Fruit fly (Drosophila melanogaster) whole organism, embryonic: ENCODE measurements around the gene br.

Source experiments
- Abd-B ChIP-seq: fragments of 200-800 bp; sonication (Bioruptor generic); optimal IDR thresholded peaks from 2 replicates; lab custom pipeline; 2018; ENCODE audit warnings: missing biosample characterization, mild to moderate bottlenecking, missing genetic modification characterization, moderate library complexity
- Antp ChIP-seq: fragments of 200-800 bp; sonication (Bioruptor generic); optimal IDR thresholded peaks from 3 replicates; lab custom pipeline; 2016; ENCODE audit warnings: missing biosample characterization, missing genetic modification characterization
- Blimp-1 ChIP-seq: fragments of 200-800 bp; sonication (Bioruptor generic); optimal IDR thresholded peaks from 3 replicates; lab custom pipeline; 2018; ENCODE audit warnings: missing biosample characterization, missing genetic modification characterization, mild to moderate bottlenecking, moderate library complexity, missing genetic modification reagents
- CG10147 ChIP-seq: fragments of 200-800 bp; sonication (Bioruptor generic); optimal IDR thresholded peaks from 2 replicates; lab custom pipeline; 2019; ENCODE audit warnings: missing biosample characterization, mild to moderate bottlenecking, missing genetic modification characterization, moderate library complexity
- CG10565 ChIP-seq: fragments of 200-800 bp; sonication (Bioruptor generic); optimal IDR thresholded peaks from 3 replicates; lab custom pipeline; 2016; ENCODE audit warnings: missing biosample characterization, mild to moderate bottlenecking, missing genetic modification characterization
- CG11696 ChIP-seq: fragments of 200-800 bp; sonication (Bioruptor generic); IDR thresholded peaks from 2 replicates; pipeline ENCODE4 v1.3.6; 2022; ENCODE audit warnings: missing biosample characterization, missing genetic modification characterization
- CG11723 ChIP-seq: fragments of 200-800 bp; sonication (Bioruptor generic); optimal IDR thresholded peaks from 2 replicates; lab custom pipeline; 2017; ENCODE audit warnings: missing biosample characterization, mild to moderate bottlenecking, missing genetic modification characterization
- CG13424 ChIP-seq: fragments of 200-800 bp; sonication (Bioruptor generic); optimal IDR thresholded peaks from 2 replicates; lab custom pipeline; 2019; ENCODE audit warnings: missing biosample characterization, mild to moderate bottlenecking, missing genetic modification characterization, moderate library complexity
- CG14860 ChIP-seq: fragments of 200-800 bp; sonication (Bioruptor generic); IDR thresholded peaks from 3 replicates; pipeline ENCODE4 v1.3.6; 2022; ENCODE audit warnings: missing biosample characterization, missing genetic modification characterization; ENCODE audit not compliant: partially characterized antibody
- CG18619 ChIP-seq: fragments of 200-800 bp; sonication (Bioruptor generic); optimal IDR thresholded peaks from 3 replicates; lab custom pipeline; 2017; ENCODE audit warnings: missing biosample characterization, mild to moderate bottlenecking, missing genetic modification characterization
- CG2116 ChIP-seq: fragments of 200-800 bp; sonication (Bioruptor generic); optimal IDR thresholded peaks from 3 replicates; lab custom pipeline; 2018; ENCODE audit warnings: missing biosample characterization, mild to moderate bottlenecking, missing genetic modification characterization
- CG33213 ChIP-seq: fragments of 200-800 bp; sonication (Bioruptor generic); optimal IDR thresholded peaks from 3 replicates; lab custom pipeline; 2016; ENCODE audit warnings: missing biosample characterization, missing genetic modification characterization
- CG4730 ChIP-seq: fragments of 200-800 bp; sonication (Bioruptor generic); IDR thresholded peaks from 2 replicates; pipeline ENCODE4 v1.3.6; 2022; ENCODE audit warnings: missing biosample characterization, missing genetic modification characterization
- CG6272 ChIP-seq: fragments of 200-800 bp; sonication (Bioruptor generic); IDR thresholded peaks from 2 replicates; pipeline ENCODE4 v1.3.6; 2022; ENCODE audit warnings: missing biosample characterization, missing genetic modification characterization
- CG7271 ChIP-seq: fragments of 200-800 bp; sonication (Bioruptor generic); optimal IDR thresholded peaks from 2 replicates; lab custom pipeline; 2018; ENCODE audit warnings: missing biosample characterization, mild to moderate bottlenecking, missing genetic modification characterization, moderate library complexity
- CG7987 ChIP-seq: fragments of 200-800 bp; sonication (Bioruptor generic); optimal IDR thresholded peaks from 2 replicates; lab custom pipeline; 2018; ENCODE audit warnings: missing biosample characterization, mild to moderate bottlenecking, missing genetic modification characterization, moderate library complexity
- CG8478 ChIP-seq: fragments of >200 bp; optimal IDR thresholded peaks from 2 replicates; lab custom pipeline; 2018
- CG9727 ChIP-seq: fragments of 200-800 bp; sonication (Bioruptor generic); optimal IDR thresholded peaks from 3 replicates; lab custom pipeline; 2017; ENCODE audit warnings: missing biosample characterization, mild to moderate bottlenecking, missing genetic modification characterization
- Fer1 ChIP-seq: fragments of 200-800 bp; sonication (Bioruptor generic); optimal IDR thresholded peaks from 2 replicates; lab custom pipeline; 2017; ENCODE audit warnings: missing biosample characterization, mild to moderate bottlenecking, missing genetic modification characterization
- Hr78 ChIP-seq, 2 experiments: fragments of 200-800 bp in 1 of 2; fragments of >200 bp in 1 of 2; sonication (Bioruptor generic) in 1 of 2; optimal IDR thresholded peaks; 2 replicates each; lab custom pipeline; 2017 to 2019; ENCODE audit warnings: missing biosample characterization in 2 of 2, missing genetic modification characterization in 2 of 2, mild to moderate bottlenecking in 1 of 2, moderate library complexity in 1 of 2
- Mad ChIP-seq: fragments of 200-800 bp; sonication (Bioruptor generic); optimal IDR thresholded peaks from 2 replicates; lab custom pipeline; 2016; ENCODE audit warnings: missing biosample characterization, missing genetic modification characterization
- Meics ChIP-seq: fragments of 200-800 bp; sonication (Bioruptor generic); optimal IDR thresholded peaks from 2 replicates; lab custom pipeline; 2017; ENCODE audit warnings: missing biosample characterization, mild to moderate bottlenecking, missing genetic modification characterization
- NC2β ChIP-seq: fragments of 200-800 bp; sonication (Bioruptor generic); optimal IDR thresholded peaks from 2 replicates; lab custom pipeline; 2016; ENCODE audit warnings: missing biosample characterization, missing genetic modification characterization
- Side ChIP-seq: fragments of 200-800 bp; sonication (Bioruptor generic); optimal IDR thresholded peaks from 2 replicates; lab custom pipeline; 2016; ENCODE audit warnings: missing biosample characterization, missing genetic modification characterization
- Xbp1 ChIP-seq: fragments of 200-800 bp; sonication (Bioruptor generic); optimal IDR thresholded peaks from 3 replicates; lab custom pipeline; 2016; ENCODE audit warnings: missing biosample characterization, mild to moderate bottlenecking, missing genetic modification characterization
- Xrp1 ChIP-seq: fragments of 200-800 bp; sonication (Bioruptor generic); IDR thresholded peaks from 2 replicates; pipeline ENCODE4 v1.3.6; 2022; ENCODE audit warnings: missing biosample characterization, missing genetic modification characterization
- ap ChIP-seq: fragments of 200-800 bp; sonication (Bioruptor generic); IDR thresholded peaks from 2 replicates; pipeline ENCODE4 v1.3.6; 2022; ENCODE audit warnings: missing biosample characterization, missing genetic modification characterization
- br ChIP-seq: fragments of >200 bp; optimal IDR thresholded peaks from 2 replicates; lab custom pipeline; 2017
- cwo ChIP-seq: fragments of 200-800 bp; sonication (Bioruptor generic); optimal IDR thresholded peaks from 3 replicates; lab custom pipeline; 2017; ENCODE audit warnings: missing biosample characterization, missing genetic modification characterization, mild to moderate bottlenecking, moderate library complexity, missing genetic modification reagents
- disco-r ChIP-seq: fragments of 200-800 bp; sonication (Bioruptor generic); optimal IDR thresholded peaks from 2 replicates; lab custom pipeline; 2016; ENCODE audit warnings: missing biosample characterization, missing genetic modification characterization
- emc ChIP-seq: fragments of 200-800 bp; sonication (Bioruptor generic); optimal IDR thresholded peaks from 2 replicates; lab custom pipeline; 2016; ENCODE audit warnings: missing biosample characterization, missing genetic modification characterization
- en ChIP-seq: fragments of 200-800 bp; sonication (Bioruptor generic); optimal IDR thresholded peaks from 2 replicates; lab custom pipeline; 2016; ENCODE audit warnings: missing biosample characterization, missing genetic modification characterization
- eve ChIP-seq, 2 experiments: fragments of >200 bp; optimal IDR thresholded peaks; 2 replicates each; lab custom pipeline; 2017; ENCODE audit warnings: missing biosample characterization in 2 of 2, missing genetic modification characterization in 2 of 2
- eyg ChIP-seq: fragments of 200-800 bp; sonication (Bioruptor generic); optimal IDR thresholded peaks from 3 replicates; lab custom pipeline; 2016; ENCODE audit warnings: missing biosample characterization, missing genetic modification characterization
- ftz-f1 ChIP-seq: fragments of 200-800 bp; sonication (Bioruptor generic); optimal IDR thresholded peaks from 2 replicates; lab custom pipeline; 2016; ENCODE audit warnings: missing biosample characterization, missing genetic modification characterization
- gcm2 ChIP-seq: fragments of 200-800 bp; sonication (Bioruptor generic); optimal IDR thresholded peaks from 2 replicates; lab custom pipeline; 2016; ENCODE audit warnings: missing biosample characterization, missing genetic modification characterization
- hth ChIP-seq: fragments of >200 bp; optimal IDR thresholded peaks from 2 replicates; lab custom pipeline; 2017; ENCODE audit warnings: inconsistent platforms
- kah ChIP-seq: fragments of 200-800 bp; sonication (Bioruptor generic); optimal IDR thresholded peaks from 2 replicates; lab custom pipeline; 2018; ENCODE audit warnings: missing biosample characterization, mild to moderate bottlenecking, missing genetic modification characterization
- p53 ChIP-seq: fragments of 200-800 bp; sonication (Bioruptor generic); optimal IDR thresholded peaks from 2 replicates; lab custom pipeline; 2016; ENCODE audit warnings: missing biosample characterization, missing genetic modification characterization
- psq ChIP-seq: fragments of 200-800 bp; sonication (Bioruptor generic); optimal IDR thresholded peaks from 2 replicates; lab custom pipeline; 2017; ENCODE audit warnings: missing biosample characterization, missing genetic modification characterization
- pzg ChIP-seq: fragments of 200-800 bp; sonication (Bioruptor generic); optimal IDR thresholded peaks from 3 replicates; lab custom pipeline; 2018; ENCODE audit warnings: missing biosample characterization, mild to moderate bottlenecking, missing genetic modification characterization, moderate library complexity
- row ChIP-seq: fragments of 200-800 bp; sonication (Bioruptor generic); IDR thresholded peaks from 3 replicates; pipeline ENCODE4 v1.3.6; 2022; ENCODE audit warnings: missing biosample characterization, missing genetic modification characterization
- sc ChIP-seq, 3 experiments: fragments of >200 bp in 2 of 3; fragments of 200-800 bp in 1 of 3; sonication (Bioruptor generic) in 1 of 3; optimal IDR thresholded peaks; 2 replicates in 2 of 3; 3 replicates in 1 of 3; lab custom pipeline; 2017; ENCODE audit warnings: mild to moderate bottlenecking in 1 of 3, missing biosample characterization in 1 of 3, missing genetic modification characterization in 1 of 3, missing genetic modification reagents in 1 of 3
- schlank ChIP-seq: fragments of 200-800 bp; sonication (Bioruptor generic); optimal IDR thresholded peaks from 2 replicates; lab custom pipeline; 2018; ENCODE audit warnings: missing biosample characterization, mild to moderate bottlenecking, missing genetic modification characterization
- stc ChIP-seq: fragments of 200-800 bp; sonication (Bioruptor generic); IDR thresholded peaks from 2 replicates; pipeline ENCODE4 v1.3.6; 2022; ENCODE audit warnings: missing biosample characterization, missing genetic modification characterization
- tio ChIP-seq: fragments of 200-800 bp; sonication (Bioruptor generic); optimal IDR thresholded peaks from 2 replicates; lab custom pipeline; 2017; ENCODE audit warnings: missing biosample characterization, missing genetic modification characterization, inconsistent platforms
- ttk ChIP-seq: fragments of 200-800 bp; sonication (Bioruptor generic); IDR thresholded peaks from 2 replicates; pipeline ENCODE4 v2.1.2; 2022; ENCODE audit warnings: missing biosample characterization, missing genetic modification characterization
- wek ChIP-seq: fragments of 200-800 bp; sonication (Bioruptor generic); optimal IDR thresholded peaks from 3 replicates; lab custom pipeline; 2018; ENCODE audit warnings: missing biosample characterization, mild to moderate bottlenecking, missing genetic modification characterization, moderate library complexity

br gene

DNA sequence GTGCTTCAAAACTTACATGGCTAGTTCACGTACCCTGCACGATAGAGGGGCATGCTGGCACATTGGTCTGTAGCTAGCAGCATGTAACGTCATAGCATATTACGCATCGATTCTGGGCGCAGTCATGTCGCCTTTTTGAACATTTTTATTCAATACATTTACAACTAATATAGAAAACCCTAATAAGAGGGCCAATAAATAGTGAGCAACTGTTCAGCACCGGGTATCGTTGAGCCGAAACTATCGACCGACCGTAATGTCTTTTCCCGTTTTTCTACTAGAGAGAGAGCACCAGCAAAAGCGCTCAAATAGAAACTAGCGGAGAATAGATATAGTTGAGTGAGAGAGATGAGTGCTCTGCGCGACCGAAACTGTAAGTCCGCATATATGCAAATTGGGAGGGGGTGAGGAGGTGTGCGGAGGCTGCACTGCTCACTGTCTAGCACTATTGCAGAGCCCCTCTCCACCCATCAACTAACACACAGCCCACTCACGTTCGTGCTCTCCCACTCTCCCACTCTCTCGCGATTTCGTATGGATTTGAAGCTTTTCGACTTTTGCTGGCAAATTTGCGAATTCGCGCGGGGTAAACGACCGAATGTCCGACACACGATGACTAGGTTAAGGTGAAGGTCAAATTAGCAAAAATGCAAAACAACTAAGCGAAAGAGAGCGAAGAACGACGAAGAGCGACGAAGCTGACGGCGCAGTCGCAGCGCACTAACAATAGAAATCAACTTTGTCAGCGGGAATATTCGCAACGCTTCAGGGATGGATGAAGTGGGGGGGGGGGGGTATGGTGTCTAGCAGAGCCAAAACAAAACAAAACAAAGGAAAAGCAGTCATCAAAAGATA lies 44.0 kb downstream of the br start (continued):
- peak; percentile 70 for TF ChIP-seq CG9727
- peak; percentile 6 for TF ChIP-seq CG7987 (GFP tag; lab: Kevin White, UChicago)
- TF ChIP-seq stc (GFP tag; lab: Robert Waterston, UW) = peak; percentile 61
- TF ChIP-seq ftz-f1 (GFP tag; lab: Kevin White, UChicago) = peak; percentile 5
- peak; percentile 66 for TF ChIP-seq CG10147
- peak; percentile 62 for TF ChIP-seq disco-r (GFP tag; lab: Kevin White, UChicago)
- TF ChIP-seq Side (GFP tag; lab: Kevin White, UChicago) = peak; percentile 81
- TF ChIP-seq schlank = peak; percentile 61
- TF ChIP-seq CG11696 (GFP tag; lab: Robert Waterston, UW) = no peak
- peak; percentile 71 for TF ChIP-seq tio (GFP tag; lab: Kevin White, UChicago)
- no peak for TF ChIP-seq pzg (GFP tag; lab: Kevin White, UChicago)
- no peak for TF ChIP-seq br
- TF ChIP-seq CG14860 (GFP tag; lab: Robert Waterston, UW) = no peak
- peak; percentile 82 for TF ChIP-seq Abd-B (GFP tag; lab: Kevin White, UChicago)
- TF ChIP-seq ttk (GFP tag; lab: Robert Waterston, UW) = peak; percentile 81
- TF ChIP-seq Fer1 (GFP tag; lab: Kevin White, UChicago) = no peak
- TF ChIP-seq Hr78 (GFP tag; optimal IDR thresholded peaks at IDR 0.05; lab: Kevin White, UChicago) = peak in 1 of 2 experiments; percentile 4
- TF ChIP-seq eve (GFP tag; optimal IDR thresholded peaks at IDR 0.05; lab: Kevin White, UChicago) = no peak
- TF ChIP-seq psq = peak; percentile 10
- TF ChIP-seq p53 (GFP tag; lab: Kevin White, UChicago) = peak; percentile 73
- peak; percentile 68 for TF ChIP-seq ap (GFP tag; lab: Robert Waterston, UW)
- TF ChIP-seq cwo (GFP tag; lab: Kevin White, UChicago) = peak; percentile 72
- TF ChIP-seq CG33213 (GFP tag; lab: Kevin White, UChicago) = peak; percentile 71
- no peak for TF ChIP-seq CG7271 (tag; lab: Kevin White, UChicago)
- TF ChIP-seq Antp (GFP tag; lab: Kevin White, UChicago) = peak; percentile 84
- TF ChIP-seq Blimp-1 = peak; percentile 61
- TF ChIP-seq Mad (GFP tag; lab: Kevin White, UChicago) = peak; percentile 71
- no peak for TF ChIP-seq kah
- peak; percentile 23 for TF ChIP-seq CG2116 (GFP tag; lab: Kevin White, UChicago)
- peak; percentile 51 for TF ChIP-seq en (GFP tag; lab: Kevin White, UChicago)
- TF ChIP-seq NC2β (GFP tag; lab: Kevin White, UChicago) = peak; percentile 74
- TF ChIP-seq row (GFP tag; lab: Robert Waterston, UW) = peak; percentile 97
- peak; percentile 86 for TF ChIP-seq Xbp1
- TF ChIP-seq CG10565 (GFP tag; lab: Kevin White, UChicago) = no peak
- no peak for TF ChIP-seq CG8478
- TF ChIP-seq eyg (GFP tag; lab: Kevin White, UChicago) = peak; percentile 43
- peak; percentile 44 for TF ChIP-seq gcm2 (GFP tag; lab: Kevin White, UChicago)
- peak; percentile 80 for TF ChIP-seq Meics (GFP tag; lab: Kevin White, UChicago)
- peak; percentile 63 for TF ChIP-seq emc
- TF ChIP-seq CG13424 (tag; lab: Kevin White, UChicago) = peak; percentile 77
- TF ChIP-seq Xrp1 (GFP tag; lab: Robert Waterston, UW) = peak; percentile 73
- no peak for TF ChIP-seq sc (optimal IDR thresholded peaks at IDR 0.05; lab: Kevin White, UChicago)
- peak; percentile 36 for TF ChIP-seq sc (GFP tag; optimal IDR thresholded peaks at IDR 0.05; lab: Kevin White, UChicago)
- peak; percentile 82 for TF ChIP-seq CG6272 (GFP tag; lab: Robert Waterston, UW)
- peak; percentile 81 for TF ChIP-seq CG4730 (GFP tag; lab: Robert Waterston, UW)
- TF ChIP-seq CG11723 (GFP tag; lab: Kevin White, UChicago) = peak; percentile 27
- no peak for TF ChIP-seq hth
- no peak for TF ChIP-seq wek (GFP tag; lab: Kevin White, UChicago)
- TF ChIP-seq CG18619 (GFP tag; lab: Kevin White, UChicago) = peak; percentile 79
